Fruit fly (Drosophila melanogaster): ENCODE data around the gene CG15172.

CG15172 gene

DNA sequence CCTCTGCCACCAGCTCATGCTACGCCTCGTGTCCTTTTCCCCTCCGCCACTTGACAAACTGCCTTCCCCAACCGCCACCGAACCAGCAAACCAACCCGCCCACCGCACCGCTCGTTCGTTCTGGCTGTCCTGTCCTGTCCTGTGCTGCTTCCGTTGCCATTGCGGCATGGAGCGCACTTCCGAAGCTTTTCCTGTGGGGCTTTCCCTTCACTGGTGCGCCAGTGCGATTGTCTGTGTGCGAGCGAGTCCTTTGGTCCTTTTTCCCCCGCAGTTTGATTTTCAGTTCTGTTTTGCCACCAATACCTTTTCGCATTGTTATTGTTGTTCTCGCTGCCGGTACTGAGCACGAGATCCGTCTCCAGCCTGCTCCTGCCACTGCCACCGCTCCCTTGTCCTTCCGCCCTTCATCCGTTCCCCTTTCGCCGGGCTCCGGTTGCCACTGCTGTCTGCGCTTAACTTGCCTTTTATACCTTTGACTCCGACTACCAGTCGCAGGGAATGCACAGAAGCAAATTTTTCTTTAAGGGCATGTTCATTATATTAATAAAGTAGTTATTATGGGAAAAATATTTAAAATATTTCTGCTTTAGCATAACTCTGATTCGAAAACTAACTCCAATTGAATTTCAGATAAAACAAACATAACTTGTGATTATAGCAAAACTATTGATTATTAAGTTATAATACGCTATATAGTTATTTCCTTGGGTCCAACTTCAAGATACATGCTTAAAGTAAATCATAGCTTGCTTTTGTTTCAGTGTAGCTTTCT lies 1.9 kb downstream of the CG15172 start (continued):
- TF ChIP-seq chm (GFP tag; IDR thresholded peaks at IDR 0.05) = 0 out of 2 replicates have a peak, but pooled peaks have one; percentile 16
- peak; percentile 37; the same call in 2 of the 3 replicates for TF ChIP-seq B-H1 (GFP tag; IDR thresholded peaks at IDR 0.05)
- TF ChIP-seq ci (GFP tag; IDR thresholded peaks at IDR 0.05) = no peak
- TF ChIP-seq CG12219 (GFP tag; optimal IDR thresholded peaks at IDR 0.05) = peak; percentile 54
- TF ChIP-seq NK7.1 (GFP tag; optimal IDR thresholded peaks at IDR 0.05) = no peak
- TF ChIP-seq chif (GFP tag; optimal IDR thresholded peaks at IDR 0.05) = no peak
- TF ChIP-seq inv (GFP tag; IDR thresholded peaks at IDR 0.05; ENCODE audit: partially characterized antibody) = no peak
- TF ChIP-seq Dip2 (GFP tag; IDR thresholded peaks at IDR 0.05) = no peak
- peak; percentile 29; the same call in 1 of the 2 replicates for TF ChIP-seq H2.0 (GFP tag; IDR thresholded peaks at IDR 0.05)
- TF ChIP-seq sc (optimal IDR thresholded peaks at IDR 0.05) = no peak
- TF ChIP-seq sc (GFP tag; optimal IDR thresholded peaks at IDR 0.05) = peak; percentile 21
- TF ChIP-seq Asciz (GFP tag; optimal IDR thresholded peaks at IDR 0.05) = peak; percentile 47
- TF ChIP-seq CG10267 (tag; optimal IDR thresholded peaks at IDR 0.05) = peak; percentile 63
- peak; percentile 69 for TF ChIP-seq Xbp1 (GFP tag; optimal IDR thresholded peaks at IDR 0.05)
- no peak for TF ChIP-seq Six4 (GFP tag; optimal IDR thresholded peaks at IDR 0.05)
- peak; percentile 73 for TF ChIP-seq CG18262 (tag; optimal IDR thresholded peaks at IDR 0.05)
- no peak for TF ChIP-seq Tbp (GFP tag; optimal IDR thresholded peaks at IDR 0.05)
- no peak for TF ChIP-seq CG43689 (GFP tag; IDR thresholded peaks at IDR 0.05)
- TF ChIP-seq CG12744 (GFP tag; optimal IDR thresholded peaks at IDR 0.05) = no peak
- TF ChIP-seq nmo (GFP tag; optimal IDR thresholded peaks at IDR 0.05) = peak; percentile 67
- no peak for TF ChIP-seq NFAT (GFP tag; IDR thresholded peaks at IDR 0.05)
- peak; percentile 25 for TF ChIP-seq CG12071 (GFP tag; optimal IDR thresholded peaks at IDR 0.05)
- no peak for TF ChIP-seq Neu2 (GFP tag; optimal IDR thresholded peaks at IDR 0.05; ENCODE audit: borderline replicate concordance)
- TF ChIP-seq CG17912 (GFP tag; optimal IDR thresholded peaks at IDR 0.05) = no peak
- no peak for TF ChIP-seq Oaz (GFP tag; IDR thresholded peaks at IDR 0.05)
- TF ChIP-seq insv (GFP tag; optimal IDR thresholded peaks at IDR 0.05) = peak in 1 of 2 experiments; percentile 5
- no peak for TF ChIP-seq Nf-YA (GFP tag; IDR thresholded peaks at IDR 0.05)
- TF ChIP-seq CG15601 (tag; optimal IDR thresholded peaks at IDR 0.05) = peak; percentile 72
- peak; percentile 44; the same call in 2 of the 3 replicates for TF ChIP-seq Aef1 (GFP tag; IDR thresholded peaks at IDR 0.05)
- no peak for TF ChIP-seq sna (GFP tag; IDR thresholded peaks at IDR 0.05; ENCODE audit: partially characterized antibody)
- TF ChIP-seq fd64A (GFP tag; optimal IDR thresholded peaks at IDR 0.05) = no peak
- TF ChIP-seq repo (GFP tag; optimal IDR thresholded peaks at IDR 0.05) = no peak
- TF ChIP-seq pb (GFP tag; optimal IDR thresholded peaks at IDR 0.05) = no peak
- peak; percentile 23 for TF ChIP-seq Camta (GFP tag; optimal IDR thresholded peaks at IDR 0.05)
- no peak for TF ChIP-seq CG14860 (GFP tag; IDR thresholded peaks at IDR 0.05; ENCODE audit: partially characterized antibody)
- no peak for TF ChIP-seq hbn (GFP tag; IDR thresholded peaks at IDR 0.05; ENCODE audit: partially characterized antibody)
- TF ChIP-seq ind (GFP tag; optimal IDR thresholded peaks at IDR 0.05) = peak; percentile 58
- TF ChIP-seq CrebB (tag; optimal IDR thresholded peaks at IDR 0.05) = no peak
- peak; percentile 63 for TF ChIP-seq CG12299 (tag; optimal IDR thresholded peaks at IDR 0.05)
- TF ChIP-seq p53 (GFP tag; optimal IDR thresholded peaks at IDR 0.05) = no peak
- TF ChIP-seq kay (GFP tag; optimal IDR thresholded peaks at IDR 0.05) = peak; percentile 23
- peak; percentile 83 for TF ChIP-seq D19A (tag; optimal IDR thresholded peaks at IDR 0.05)
- TF ChIP-seq HmgZ (tag; optimal IDR thresholded peaks at IDR 0.05) = peak; percentile 65
- TF ChIP-seq Adf1 (GFP tag; IDR thresholded peaks at IDR 0.05) = peak; percentile 53; the same call in 1 of the 2 replicates
- TF ChIP-seq crp (GFP tag; optimal IDR thresholded peaks at IDR 0.05) = peak in 1 of 2 experiments; percentile 15
- peak; percentile 65 for TF ChIP-seq CG8388 (GFP tag; optimal IDR thresholded peaks at IDR 0.05)
